Fruit fly (Drosophila melanogaster) whole organism, embryonic: Measurements from ENCODE around the gene AP-1sigma.

ENCODE experiments used
- Antp ChIP-seq: fragments of 200-800 bp; sonication (Bioruptor generic); optimal IDR thresholded peaks from 3 replicates; lab custom pipeline; 2016; ENCODE audit warnings: missing biosample characterization, missing genetic modification characterization
- CG10209 ChIP-seq: fragments of 200-800 bp; sonication (Bioruptor generic); optimal IDR thresholded peaks from 3 replicates; lab custom pipeline; 2017; ENCODE audit warnings: missing biosample characterization, mild to moderate bottlenecking, missing genetic modification characterization, missing genetic modification reagents
- CG11093 ChIP-seq: fragments of 200-800 bp; sonication (Bioruptor generic); IDR thresholded peaks from 3 replicates; pipeline ENCODE4 v1.3.6; 2022; ENCODE audit warnings: missing biosample characterization, missing genetic modification characterization
- CG11696 ChIP-seq: fragments of 200-800 bp; sonication (Bioruptor generic); IDR thresholded peaks from 2 replicates; pipeline ENCODE4 v1.3.6; 2022; ENCODE audit warnings: missing biosample characterization, missing genetic modification characterization
- CG12299 ChIP-seq: fragments of 200-800 bp; sonication (Bioruptor generic); optimal IDR thresholded peaks from 2 replicates; lab custom pipeline; 2018; ENCODE audit warnings: missing biosample characterization, mild to moderate bottlenecking, missing genetic modification characterization
- CG13287 ChIP-seq: fragments of 200-800 bp; sonication (Bioruptor generic); IDR thresholded peaks from 2 replicates; pipeline ENCODE4 v1.3.6; 2022; ENCODE audit warnings: missing biosample characterization, missing genetic modification characterization; ENCODE audit not compliant: partially characterized antibody
- CG13775 ChIP-seq: fragments of 200-800 bp; sonication (Bioruptor generic); optimal IDR thresholded peaks from 3 replicates; lab custom pipeline; 2017; ENCODE audit warnings: missing biosample characterization, mild to moderate bottlenecking, missing genetic modification characterization
- CG14441 ChIP-seq: fragments of 200-800 bp; sonication (Bioruptor generic); IDR thresholded peaks from 2 replicates; pipeline ENCODE4 v1.3.6; 2022; ENCODE audit warnings: missing biosample characterization, missing genetic modification characterization
- CG14667 ChIP-seq: fragments of 200-800 bp; sonication (Bioruptor generic); IDR thresholded peaks from 2 replicates; pipeline ENCODE4 v1.3.6; 2022; ENCODE audit warnings: missing biosample characterization, missing genetic modification characterization
- CG15073 ChIP-seq: fragments of 200-800 bp; sonication (Bioruptor generic); optimal IDR thresholded peaks from 2 replicates; lab custom pipeline; 2016; ENCODE audit warnings: missing biosample characterization, missing genetic modification characterization
- CG15696 ChIP-seq: fragments of 200-800 bp; sonication (Bioruptor generic); optimal IDR thresholded peaks from 2 replicates; lab custom pipeline; 2019; ENCODE audit warnings: missing biosample characterization, mild to moderate bottlenecking, missing genetic modification characterization, moderate library complexity
- CG16863 ChIP-seq: fragments of 200-800 bp; sonication (Bioruptor generic); optimal IDR thresholded peaks from 3 replicates; lab custom pipeline; 2016; ENCODE audit warnings: missing biosample characterization, missing genetic modification characterization
- CG17829 ChIP-seq: fragments of 200-800 bp; optimal IDR thresholded peaks from 2 replicates; lab custom pipeline; 2019; ENCODE audit warnings: missing biosample characterization, mild to moderate bottlenecking, missing genetic modification characterization, moderate library complexity
- CG2116 ChIP-seq: fragments of 200-800 bp; sonication (Bioruptor generic); optimal IDR thresholded peaks from 3 replicates; lab custom pipeline; 2018; ENCODE audit warnings: missing biosample characterization, mild to moderate bottlenecking, missing genetic modification characterization
- CG31224 ChIP-seq: fragments of 200-800 bp; sonication (Bioruptor generic); IDR thresholded peaks from 2 replicates; pipeline ENCODE4 v1.3.6; 2022; ENCODE audit warnings: missing biosample characterization, missing genetic modification characterization
- CG4328 ChIP-seq: fragments of 200-800 bp; sonication (Bioruptor generic); optimal IDR thresholded peaks from 3 replicates; lab custom pipeline; 2017; ENCODE audit warnings: missing biosample characterization, missing genetic modification reagents, missing genetic modification characterization
- CG4404 ChIP-seq: fragments of 200-800 bp; sonication (Bioruptor generic); IDR thresholded peaks from 2 replicates; pipeline ENCODE4 v1.3.6; 2022; ENCODE audit warnings: missing biosample characterization, missing genetic modification characterization
- CG4424 ChIP-seq: fragments of 200-800 bp; sonication (Bioruptor generic); optimal IDR thresholded peaks from 3 replicates; lab custom pipeline; 2016; ENCODE audit warnings: missing biosample characterization, missing genetic modification characterization
- CG5180 ChIP-seq: fragments of 200-800 bp; sonication (Bioruptor generic); optimal IDR thresholded peaks from 3 replicates; lab custom pipeline; 2017; ENCODE audit warnings: missing biosample characterization, missing genetic modification characterization, mild to moderate bottlenecking, moderate library complexity, missing genetic modification reagents
- CG6683 ChIP-seq: fragments of 200-800 bp; sonication (Bioruptor generic); optimal IDR thresholded peaks from 2 replicates; lab custom pipeline; 2017; ENCODE audit warnings: missing biosample characterization, mild to moderate bottlenecking, missing genetic modification characterization, missing genetic modification reagents
- CG7357 ChIP-seq: fragments of 200-800 bp; sonication (Bioruptor generic); IDR thresholded peaks from 3 replicates; pipeline ENCODE4 v1.3.6; 2022; ENCODE audit warnings: missing biosample characterization, missing genetic modification characterization
- CG8089 ChIP-seq: fragments of 200-800 bp; sonication (Bioruptor generic); optimal IDR thresholded peaks from 3 replicates; lab custom pipeline; 2016; ENCODE audit warnings: missing biosample characterization, missing genetic modification characterization
- CG8478 ChIP-seq: fragments of >200 bp; optimal IDR thresholded peaks from 2 replicates; lab custom pipeline; 2018
- CG8944 ChIP-seq: fragments of 200-800 bp; sonication (Bioruptor generic); optimal IDR thresholded peaks from 3 replicates; lab custom pipeline; 2016; ENCODE audit warnings: missing biosample characterization, missing genetic modification characterization
- Camta ChIP-seq: fragments of 200-800 bp; sonication (Bioruptor generic); optimal IDR thresholded peaks from 2 replicates; lab custom pipeline; 2016; ENCODE audit warnings: missing biosample characterization, missing genetic modification characterization
- Deaf1 ChIP-seq: fragments of 200-800 bp; optimal IDR thresholded peaks from 3 replicates; lab custom pipeline; 2019; ENCODE audit warnings: missing biosample characterization, mild to moderate bottlenecking, missing genetic modification characterization, moderate library complexity
- ERR ChIP-seq: fragments of 200-800 bp; sonication (Bioruptor generic); optimal IDR thresholded peaks from 2 replicates; lab custom pipeline; 2016; ENCODE audit warnings: missing biosample characterization, missing genetic modification characterization
- Gug ChIP-seq: fragments of 200-800 bp; sonication (Bioruptor generic); IDR thresholded peaks from 4 replicates; pipeline ENCODE4 v1.3.6; 2022; ENCODE audit warnings: missing biosample characterization, missing genetic modification characterization
- HLH3B ChIP-seq: fragments of 200-800 bp; sonication (Bioruptor generic); IDR thresholded peaks from 2 replicates; pipeline ENCODE4 v1.3.6; 2022; ENCODE audit warnings: missing biosample characterization, missing genetic modification characterization
- Hr3 ChIP-seq: fragments of 200-800 bp; sonication (Bioruptor generic); optimal IDR thresholded peaks from 3 replicates; lab custom pipeline; 2016; ENCODE audit warnings: missing biosample characterization, missing genetic modification characterization
- Hr39 ChIP-seq: fragments of >200 bp; optimal IDR thresholded peaks from 2 replicates; lab custom pipeline; 2017
- Med ChIP-seq: fragments of 200-800 bp; sonication (Bioruptor generic); peaks from one replicate; lab custom pipeline; 2016; ENCODE audit warnings: missing biosample characterization, missing genetic modification characterization, mild to moderate bottlenecking, inconsistent platforms, moderate library complexity
- Six4 ChIP-seq: fragments of 200-800 bp; sonication (Bioruptor generic); optimal IDR thresholded peaks from 2 replicates; lab custom pipeline; 2016; ENCODE audit warnings: missing biosample characterization, missing genetic modification characterization
- Usf ChIP-seq: fragments of 200-800 bp; sonication (Bioruptor generic); optimal IDR thresholded peaks from 2 replicates; lab custom pipeline; 2017; ENCODE audit warnings: missing genotype, missing biosample characterization, missing genetic modification characterization
- YL-1 ChIP-seq: fragments of 200-800 bp; sonication (Bioruptor generic); optimal IDR thresholded peaks from 3 replicates; lab custom pipeline; 2017; ENCODE audit warnings: missing biosample characterization, mild to moderate bottlenecking, missing genetic modification characterization
- az2 ChIP-seq: fragments of 200-800 bp; sonication (Bioruptor generic); optimal IDR thresholded peaks from 3 replicates; lab custom pipeline; 2016; ENCODE audit warnings: missing biosample characterization, missing genetic modification characterization
- cwo ChIP-seq: fragments of 200-800 bp; sonication (Bioruptor generic); optimal IDR thresholded peaks from 3 replicates; lab custom pipeline; 2017; ENCODE audit warnings: missing biosample characterization, missing genetic modification characterization, mild to moderate bottlenecking, moderate library complexity, missing genetic modification reagents
- dysf ChIP-seq: fragments of 200-800 bp; sonication (Bioruptor generic); IDR thresholded peaks from 3 replicates; pipeline ENCODE4 v1.3.6; 2022; ENCODE audit warnings: missing biosample characterization, missing genetic modification characterization
- insv ChIP-seq, 2 experiments: fragments of 200-800 bp; sonication (Bioruptor generic); optimal IDR thresholded peaks; 3 replicates each; lab custom pipeline; 2016 to 2018; ENCODE audit warnings: missing biosample characterization in 2 of 2, missing genetic modification characterization in 2 of 2
- lab ChIP-seq: fragments of 200-800 bp; sonication (Bioruptor generic); optimal IDR thresholded peaks from 3 replicates; lab custom pipeline; 2017; ENCODE audit warnings: missing biosample characterization, missing genetic modification characterization, mild to moderate bottlenecking, moderate library complexity, missing genetic modification reagents
- pb ChIP-seq: fragments of 200-800 bp; sonication (Bioruptor generic); optimal IDR thresholded peaks from 3 replicates; lab custom pipeline; 2016; ENCODE audit warnings: missing biosample characterization, missing genetic modification characterization
- pfk ChIP-seq: fragments of 200-800 bp; sonication (Bioruptor generic); optimal IDR thresholded peaks from 2 replicates; lab custom pipeline; 2018; ENCODE audit warnings: missing biosample characterization, mild to moderate bottlenecking, missing genetic modification characterization, moderate library complexity
- pum ChIP-seq: fragments of 200-800 bp; sonication (Bioruptor generic); optimal IDR thresholded peaks from 2 replicates; lab custom pipeline; 2016; ENCODE audit warnings: missing biosample characterization, missing genetic modification characterization
- scrt ChIP-seq: fragments of 200-800 bp; sonication (Bioruptor generic); optimal IDR thresholded peaks from 2 replicates; lab custom pipeline; 2018; ENCODE audit warnings: missing biosample characterization, mild to moderate bottlenecking, missing genetic modification characterization, moderate library complexity
- sens ChIP-seq: fragments of 200-800 bp; sonication (Bioruptor generic); peaks from one replicate; lab custom pipeline; 2016; ENCODE audit warnings: missing biosample characterization, missing genetic modification characterization
- sr ChIP-seq: fragments of 200-800 bp; sonication (Bioruptor generic); IDR thresholded peaks from 3 replicates; pipeline ENCODE4 v1.3.6; 2022; ENCODE audit warnings: missing biosample characterization, missing genetic modification characterization
- trem ChIP-seq: fragments of 200-800 bp; optimal IDR thresholded peaks from 3 replicates; lab custom pipeline; 2019; ENCODE audit warnings: missing biosample characterization, mild to moderate bottlenecking, missing genetic modification characterization, moderate library complexity
- ttk ChIP-seq: fragments of 200-800 bp; sonication (Bioruptor generic); IDR thresholded peaks from 2 replicates; pipeline ENCODE4 v2.1.2; 2022; ENCODE audit warnings: missing biosample characterization, missing genetic modification characterization
- twi ChIP-seq: fragments of 200-800 bp; optimal IDR thresholded peaks from 2 replicates; lab custom pipeline; 2019; ENCODE audit warnings: missing biosample characterization, mild to moderate bottlenecking, missing genetic modification characterization, moderate library complexity
- wek ChIP-seq: fragments of 200-800 bp; sonication (Bioruptor generic); optimal IDR thresholded peaks from 3 replicates; lab custom pipeline; 2018; ENCODE audit warnings: missing biosample characterization, mild to moderate bottlenecking, missing genetic modification characterization, moderate library complexity
- wor ChIP-seq: fragments of 200-800 bp; sonication (Bioruptor generic); IDR thresholded peaks from 2 replicates; pipeline ENCODE4 v1.3.6; 2022; ENCODE audit warnings: missing biosample characterization, missing genetic modification characterization

The AP-1sigma gene

dm6 chr3R:23941643-23942424 is 16.6 kb upstream of the AP-1sigma start (continued):
- peak; percentile 19 for TF ChIP-seq CG13775 (GFP tag; lab: Kevin White, UChicago)
- no peak for TF ChIP-seq wek
- peak; percentile 60; the same call in 1 of the 2 replicates for TF ChIP-seq CG14441 (GFP tag; lab: Robert Waterston, UW)
- no peak for TF ChIP-seq CG5180
- peak; percentile 11 for TF ChIP-seq CG4424 (GFP tag; lab: Kevin White, UChicago)
- no peak for TF ChIP-seq CG11696
- 0 out of 2 replicates have a peak, but pooled peaks have one; percentile 18 for TF ChIP-seq CG4404
- TF ChIP-seq CG6683 (GFP tag; lab: Kevin White, UChicago) = no peak
- TF ChIP-seq HLH3B (GFP tag; lab: Robert Waterston, UW) = peak; percentile 62
- TF ChIP-seq lab = peak; percentile 54
- peak; percentile 85 for TF ChIP-seq Med (GFP tag; lab: Kevin White, UChicago)
- TF ChIP-seq scrt (GFP tag; lab: Kevin White, UChicago) = no peak
- TF ChIP-seq Six4 (GFP tag; lab: Kevin White, UChicago) = no peak
- peak; percentile 20 for TF ChIP-seq pum (GFP tag; lab: Kevin White, UChicago)
- no peak for TF ChIP-seq CG7357 (GFP tag; lab: Robert Waterston, UW)
- peak; percentile 30 for TF ChIP-seq ERR
- TF ChIP-seq Deaf1 (tag; lab: Kevin White, UChicago) = no peak
- TF ChIP-seq trem (tag; lab: Kevin White, UChicago) = no peak
- peak; percentile 48; the same call in 1 of the 3 replicates for TF ChIP-seq dysf
- TF ChIP-seq CG8944 (GFP tag; lab: Kevin White, UChicago) = peak; percentile 4
- peak; percentile 31 for TF ChIP-seq twi (tag; lab: Kevin White, UChicago)
- TF ChIP-seq cwo (GFP tag; lab: Kevin White, UChicago) = no peak
- TF ChIP-seq Usf (GFP tag; lab: Kevin White, UChicago) = no peak
- TF ChIP-seq CG14667 (GFP tag; lab: Robert Waterston, UW) = no peak
- no peak for TF ChIP-seq CG15696 (tag; lab: Kevin White, UChicago)
- TF ChIP-seq CG12299 (tag; lab: Kevin White, UChicago) = no peak
- TF ChIP-seq sr (GFP tag; lab: Robert Waterston, UW) = no peak
- TF ChIP-seq CG16863 (GFP tag; lab: Kevin White, UChicago) = peak; percentile 40
- 0 out of 2 replicates have a peak, but pooled peaks have one; percentile 7 for TF ChIP-seq CG13287 (GFP tag; lab: Robert Waterston, UW)
- peak; percentile 40; the same call in 1 of the 2 replicates for TF ChIP-seq ttk (GFP tag; lab: Robert Waterston, UW)
- peak; percentile 49; the same call in 2 of the 4 replicates for TF ChIP-seq Gug (GFP tag; lab: Robert Waterston, UW)
- TF ChIP-seq az2 = peak; percentile 26
- TF ChIP-seq Hr3 = peak; percentile 26
- peak; percentile 42; the same call in 1 of the 2 replicates for TF ChIP-seq wor (GFP tag; lab: Robert Waterston, UW)

DNA sequence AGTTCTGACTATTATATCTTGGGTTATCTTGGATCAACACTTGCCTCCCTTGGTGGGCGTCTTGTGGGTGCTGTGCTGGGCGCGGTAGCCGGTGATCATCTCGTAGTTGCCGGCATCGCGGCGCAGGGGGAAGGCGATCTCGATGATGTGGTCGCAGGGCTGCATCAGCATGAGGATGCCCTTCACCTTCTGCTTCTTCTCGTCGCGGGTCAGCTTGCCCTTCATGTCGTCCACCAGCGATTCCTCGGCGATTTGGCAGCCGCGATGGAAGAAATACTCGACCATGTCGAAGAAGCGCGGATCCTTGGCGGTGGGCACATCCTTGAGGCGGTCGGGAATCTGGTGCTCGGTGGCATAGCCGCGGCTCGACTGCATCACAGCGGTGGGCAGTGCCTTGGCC is 15.9 kb upstream of the AP-1sigma start:
- peak; percentile 26 for TF ChIP-seq Camta (GFP tag; lab: Kevin White, UChicago)
- TF ChIP-seq CG15073 (GFP tag; lab: Kevin White, UChicago) = no peak
- no peak for TF ChIP-seq CG8089
- TF ChIP-seq Antp (GFP tag; lab: Kevin White, UChicago) = peak; percentile 27
- TF ChIP-seq CG8478 (lab: Kevin White, UChicago) = peak; percentile 13
- TF ChIP-seq CG2116 = no peak
- TF ChIP-seq CG11093 = 0 out of 3 replicates have a peak, but pooled peaks have one; percentile 23
- TF ChIP-seq pfk (GFP tag; lab: Kevin White, UChicago) = no peak
- TF ChIP-seq CG4328 (GFP tag; lab: Kevin White, UChicago) = no peak
- TF ChIP-seq sr (GFP tag; lab: Robert Waterston, UW) = no peak
- no peak for TF ChIP-seq CG31224 (GFP tag; lab: Robert Waterston, UW)
- TF ChIP-seq Hr39 (lab: Kevin White, UChicago) = no peak
- TF ChIP-seq YL-1 (GFP tag; lab: Kevin White, UChicago) = no peak
- no peak for TF ChIP-seq sens (GFP tag; lab: Kevin White, UChicago)
- no peak for TF ChIP-seq az2
- no peak for TF ChIP-seq CG10209 (GFP tag; lab: Kevin White, UChicago)
- TF ChIP-seq wek = no peak
- peak; percentile 61 for TF ChIP-seq pb (GFP tag; lab: Kevin White, UChicago)
- no peak for TF ChIP-seq CG17829 (tag; lab: Kevin White, UChicago)
- no peak for TF ChIP-seq insv (GFP tag; optimal IDR thresholded peaks at IDR 0.05; lab: Kevin White, UChicago)
